Fruit fly (Drosophila melanogaster): Measurements from ENCODE around the gene CG15012.

Gene CG15012

dm6 chr3L:4292120-4292697 is at the start of gene CG15012, which contains the start of gene Fdx2:
Gene CG15012 (minus strand): TSS chr3L:4292246.
Gene Fdx2 (plus strand): TSS chr3L:4292482.
- TF ChIP-seq CG17806 (tag; optimal IDR thresholded peaks at IDR 0.05): peak; percentile 7
- no peak for TF ChIP-seq Ets98B (GFP tag; IDR thresholded peaks at IDR 0.05)
- no peak for TF ChIP-seq CG10348 (GFP tag; IDR thresholded peaks at IDR 0.05)
- TF ChIP-seq Pif1B (GFP tag; optimal IDR thresholded peaks at IDR 0.05): no peak
- peak; percentile 16 for TF ChIP-seq CG15710 (tag; optimal IDR thresholded peaks at IDR 0.05)
- no peak for TF ChIP-seq CG32121 (GFP tag; IDR thresholded peaks at IDR 0.05)

DNA sequence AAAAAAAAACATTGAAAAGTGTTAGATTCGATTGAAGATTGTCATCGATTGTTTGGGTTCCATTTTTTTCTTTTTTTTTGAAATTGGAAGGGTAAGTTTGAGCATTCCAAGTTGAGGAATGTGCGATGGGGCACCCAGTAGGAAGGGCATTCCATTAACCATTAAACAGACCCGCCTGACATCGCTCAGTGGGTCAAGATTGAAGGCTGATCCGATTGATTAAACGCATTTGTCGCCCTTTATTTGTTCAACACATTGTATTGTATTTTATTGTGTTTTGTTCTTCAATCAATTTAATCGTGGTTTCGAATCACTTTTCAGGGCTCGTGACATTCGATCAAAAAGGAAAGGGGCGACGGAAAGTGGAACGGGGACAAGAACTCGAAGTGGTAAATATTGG is 49.0 kb upstream of the CG15012 start:
- TF ChIP-seq EcR (GFP tag; optimal IDR thresholded peaks at IDR 0.05): no peak
- no peak for TF ChIP-seq CG32121 (GFP tag; IDR thresholded peaks at IDR 0.05)
- TF ChIP-seq CG14655 (GFP tag; optimal IDR thresholded peaks at IDR 0.05): no peak
- no peak for TF ChIP-seq Snoo (tag; optimal IDR thresholded peaks at IDR 0.05)
- no peak for TF ChIP-seq CG13204 (GFP tag; optimal IDR thresholded peaks at IDR 0.05)
- TF ChIP-seq CG8159 (tag; optimal IDR thresholded peaks at IDR 0.05): no peak
- TF ChIP-seq rn (GFP tag; IDR thresholded peaks at IDR 0.05): no peak
- TF ChIP-seq CG9948 (tag; optimal IDR thresholded peaks at IDR 0.05): no peak
- no peak for TF ChIP-seq CG8301 (tag; optimal IDR thresholded peaks at IDR 0.05)
- no peak for TF ChIP-seq CG17806 (tag; optimal IDR thresholded peaks at IDR 0.05)
- TF ChIP-seq gl (tag; optimal IDR thresholded peaks at IDR 0.05): no peak
- TF ChIP-seq D1 (tag; optimal IDR thresholded peaks at IDR 0.05): no peak
- TF ChIP-seq fd96Ca (GFP tag; IDR thresholded peaks at IDR 0.05): no peak
- no peak for TF ChIP-seq CG10348 (GFP tag; IDR thresholded peaks at IDR 0.05)
- TF ChIP-seq Pif1A (GFP tag; optimal IDR thresholded peaks at IDR 0.05): no peak
- TF ChIP-seq Ets98B (GFP tag; IDR thresholded peaks at IDR 0.05): no peak

DNA sequence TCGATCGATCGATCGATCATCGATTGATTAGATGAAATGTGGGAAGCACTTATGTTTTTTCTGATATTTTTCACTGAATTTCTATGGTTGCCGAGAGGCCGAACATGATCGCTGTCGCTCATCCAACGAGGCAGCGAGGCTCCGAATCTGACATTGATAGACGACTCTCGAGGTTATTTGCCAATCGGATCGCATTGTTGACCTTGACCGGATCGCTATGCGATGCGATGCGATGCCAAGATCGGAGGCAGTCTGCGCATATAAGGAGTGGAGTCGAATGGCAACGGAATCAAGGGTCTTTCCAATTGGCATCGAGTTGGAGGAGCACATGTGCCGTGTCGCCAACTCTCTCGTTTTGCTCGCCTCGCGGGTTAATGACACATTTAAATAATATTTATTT is 48.2 kb upstream of the CG15012 start:
- TF ChIP-seq CG32121 (GFP tag; IDR thresholded peaks at IDR 0.05) (no peak), gl (tag; optimal IDR thresholded peaks at IDR 0.05) (no peak), CG10348 (GFP tag; IDR thresholded peaks at IDR 0.05) (no peak), fd96Ca (GFP tag; IDR thresholded peaks at IDR 0.05) (no peak), CG34367 (tag; optimal IDR thresholded peaks at IDR 0.05) (no peak), CG12605 (GFP tag; IDR thresholded peaks at IDR 0.05) (no peak), Pif1B (GFP tag; optimal IDR thresholded peaks at IDR 0.05) (no peak), Ets98B (GFP tag; IDR thresholded peaks at IDR 0.05) (no peak)

dm6 chr3L:4339525-4339924 is 47.5 kb upstream of the CG15012 start:
- TF ChIP-seq CG13204 (GFP tag; optimal IDR thresholded peaks at IDR 0.05) (no peak), CG4496 (GFP tag; IDR thresholded peaks at IDR 0.05) (peak; percentile 62; the same call in 2 of the 3 replicates), CG32121 (GFP tag; IDR thresholded peaks at IDR 0.05) (peak; percentile 56; the same call in 1 of the 2 replicates), Ets98B (GFP tag; IDR thresholded peaks at IDR 0.05) (peak; percentile 64), CG8301 (tag; optimal IDR thresholded peaks at IDR 0.05) (no peak)

DNA sequence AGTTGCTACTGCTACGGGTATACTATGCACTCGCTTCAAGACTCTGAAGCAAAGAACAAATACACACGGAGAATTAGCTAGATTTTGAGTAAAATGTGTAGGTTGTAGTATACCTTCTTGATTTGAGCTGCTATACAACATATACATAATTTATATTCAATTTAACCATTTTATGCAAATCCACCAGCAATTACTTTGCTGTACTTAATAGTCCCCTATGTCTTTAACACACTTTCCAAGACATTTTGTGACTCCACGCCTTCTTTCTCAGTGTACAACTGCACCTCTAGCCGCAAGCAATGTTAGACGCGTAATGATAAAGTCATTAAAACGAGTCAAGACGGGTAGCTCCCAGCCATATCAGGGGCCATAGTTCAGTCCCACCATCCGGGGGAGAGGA is 44.5 kb upstream of the CG15012 start:
- TF ChIP-seq rn (GFP tag; IDR thresholded peaks at IDR 0.05) (no peak), CG8159 (tag; optimal IDR thresholded peaks at IDR 0.05) (peak; percentile 67), fd96Ca (GFP tag; IDR thresholded peaks at IDR 0.05) (peak; percentile 55; the same call in 2 of the 3 replicates), CG4496 (GFP tag; IDR thresholded peaks at IDR 0.05) (peak; percentile 66; the same call in 2 of the 3 replicates), CG17806 (tag; optimal IDR thresholded peaks at IDR 0.05) (peak; percentile 28), CG14655 (GFP tag; optimal IDR thresholded peaks at IDR 0.05) (peak; percentile 79), CG8301 (tag; optimal IDR thresholded peaks at IDR 0.05) (peak; percentile 69), EcR (GFP tag; optimal IDR thresholded peaks at IDR 0.05) (no peak), CG10348 (GFP tag; IDR thresholded peaks at IDR 0.05) (no peak), CG32121 (GFP tag; IDR thresholded peaks at IDR 0.05) (peak; percentile 75), D1 (tag; optimal IDR thresholded peaks at IDR 0.05) (no peak), CG15710 (tag; optimal IDR thresholded peaks at IDR 0.05) (no peak), Snoo (tag; optimal IDR thresholded peaks at IDR 0.05) (no peak), CG9948 (tag; optimal IDR thresholded peaks at IDR 0.05) (no peak), CG13204 (GFP tag; optimal IDR thresholded peaks at IDR 0.05) (no peak), CG34367 (tag; optimal IDR thresholded peaks at IDR 0.05) (no peak), CG12605 (GFP tag; IDR thresholded peaks at IDR 0.05) (no peak), Ets98B (GFP tag; IDR thresholded peaks at IDR 0.05) (peak; percentile 70), Pif1A (GFP tag; optimal IDR thresholded peaks at IDR 0.05) (peak; percentile 27), gl (tag; optimal IDR thresholded peaks at IDR 0.05) (peak; percentile 50), Pif1B (GFP tag; optimal IDR thresholded peaks at IDR 0.05) (no peak)

dm6 chr3L:4328048-4328447 is 36.0 kb upstream of the CG15012 start:
- TF ChIP-seq CG4496 (GFP tag; IDR thresholded peaks at IDR 0.05) (no peak), CG9948 (tag; optimal IDR thresholded peaks at IDR 0.05) (no peak), CG17806 (tag; optimal IDR thresholded peaks at IDR 0.05) (no peak), Pif1B (GFP tag; optimal IDR thresholded peaks at IDR 0.05) (no peak), Snoo (tag; optimal IDR thresholded peaks at IDR 0.05) (no peak), Ets98B (GFP tag; IDR thresholded peaks at IDR 0.05) (no peak), CG8301 (tag; optimal IDR thresholded peaks at IDR 0.05) (no peak), CG10348 (GFP tag; IDR thresholded peaks at IDR 0.05) (no peak), rn (GFP tag; IDR thresholded peaks at IDR 0.05) (no peak), D1 (tag; optimal IDR thresholded peaks at IDR 0.05) (no peak), CG13204 (GFP tag; optimal IDR thresholded peaks at IDR 0.05) (no peak), gl (tag; optimal IDR thresholded peaks at IDR 0.05) (no peak), CG12605 (GFP tag; IDR thresholded peaks at IDR 0.05) (no peak), fd96Ca (GFP tag; IDR thresholded peaks at IDR 0.05) (no peak), EcR (GFP tag; optimal IDR thresholded peaks at IDR 0.05) (no peak), CG14655 (GFP tag; optimal IDR thresholded peaks at IDR 0.05) (no peak), CG34367 (tag; optimal IDR thresholded peaks at IDR 0.05) (no peak)
